Fruit fly (Drosophila melanogaster) whole organism, embryonic: Measurements from ENCODE around the gene Pxn.

Experiments
- Aef1 ChIP-seq: fragments of 200-800 bp; sonication (Bioruptor generic); IDR thresholded peaks from 3 replicates; pipeline ENCODE4 v1.3.6; 2022; ENCODE audit warnings: missing biosample characterization, missing genetic modification characterization
- Awh ChIP-seq: fragments of 200-800 bp; sonication (Bioruptor generic); IDR thresholded peaks from 2 replicates; pipeline ENCODE4, ENCODE4 v1.3.6; 2022; ENCODE audit warnings: missing biosample characterization, missing genetic modification characterization
- CG12299 ChIP-seq: fragments of 200-800 bp; sonication (Bioruptor generic); optimal IDR thresholded peaks from 2 replicates; lab custom pipeline; 2018; ENCODE audit warnings: missing biosample characterization, mild to moderate bottlenecking, missing genetic modification characterization
- CG13123 ChIP-seq: fragments of 200-800 bp; sonication (Bioruptor generic); optimal IDR thresholded peaks from 2 replicates; lab custom pipeline; 2016; ENCODE audit warnings: missing biosample characterization, missing genetic modification characterization
- CG13296 ChIP-seq: fragments of 200-800 bp; sonication (Bioruptor generic); optimal IDR thresholded peaks from 3 replicates; lab custom pipeline; 2018; ENCODE audit warnings: missing biosample characterization, mild to moderate bottlenecking, missing genetic modification characterization
- CG15601 ChIP-seq: fragments of 200-800 bp; sonication (Bioruptor generic); optimal IDR thresholded peaks from 3 replicates; lab custom pipeline; 2019; ENCODE audit warnings: missing biosample characterization, mild to moderate bottlenecking, missing genetic modification characterization, moderate library complexity
- CG1647 ChIP-seq: fragments of 200-800 bp; sonication (Bioruptor generic); optimal IDR thresholded peaks from 3 replicates; lab custom pipeline; 2016; ENCODE audit warnings: missing biosample characterization, missing genetic modification characterization
- CG1792 ChIP-seq: fragments of 200-800 bp; sonication (Bioruptor generic); optimal IDR thresholded peaks from 2 replicates; lab custom pipeline; 2016; ENCODE audit warnings: missing biosample characterization, missing genetic modification characterization
- CG18764 ChIP-seq: fragments of 200-800 bp; sonication (Bioruptor generic); optimal IDR thresholded peaks from 3 replicates; lab custom pipeline; 2016; ENCODE audit warnings: missing biosample characterization, missing genetic modification characterization
- CG2889 ChIP-seq: fragments of 200-800 bp; sonication (Bioruptor generic); IDR thresholded peaks from 3 replicates; pipeline ENCODE4 v1.3.6; 2022; ENCODE audit warnings: missing biosample characterization, missing genetic modification characterization
- CG4360 ChIP-seq: fragments of 200-800 bp; sonication (Bioruptor generic); IDR thresholded peaks from 2 replicates; pipeline ENCODE4 v1.3.6; 2022; ENCODE audit warnings: missing biosample characterization, missing genetic modification characterization
- CG8290 ChIP-seq, 3 experiments: fragments of 200-800 bp; sonication (Bioruptor generic); optimal IDR thresholded peaks; 2 replicates each; lab custom pipeline; 2016 to 2019; ENCODE audit warnings: missing biosample characterization in 3 of 3, missing genetic modification characterization in 3 of 3, mild to moderate bottlenecking in 2 of 3, moderate library complexity in 1 of 3
- CG8359 ChIP-seq: fragments of 200-800 bp; sonication (Bioruptor generic); optimal IDR thresholded peaks from 2 replicates; lab custom pipeline; 2017; ENCODE audit warnings: missing biosample characterization, mild to moderate bottlenecking, missing genetic modification characterization, borderline replicate concordance
- CG8478 ChIP-seq: fragments of >200 bp; optimal IDR thresholded peaks from 2 replicates; lab custom pipeline; 2018
- CG9215 ChIP-seq: fragments of 200-800 bp; sonication (Bioruptor generic); IDR thresholded peaks from 2 replicates; pipeline ENCODE4 v1.3.6; 2022; ENCODE audit warnings: missing biosample characterization, missing genetic modification characterization
- CG9609 ChIP-seq: fragments of 200-800 bp; sonication (Bioruptor generic); optimal IDR thresholded peaks from 3 replicates; lab custom pipeline; 2016; ENCODE audit warnings: missing biosample characterization, missing genetic modification characterization
- CG9797 ChIP-seq: fragments of 200-800 bp; sonication (Bioruptor generic); optimal IDR thresholded peaks from 3 replicates; lab custom pipeline; 2018; ENCODE audit warnings: missing biosample characterization, mild to moderate bottlenecking, missing genetic modification characterization
- D19B ChIP-seq: fragments of 200-800 bp; sonication (Bioruptor generic); optimal IDR thresholded peaks from 2 replicates; lab custom pipeline; 2017; ENCODE audit warnings: missing biosample characterization, mild to moderate bottlenecking, missing genetic modification characterization
- HLH54F ChIP-seq: fragments of 200-800 bp; sonication (Bioruptor generic); optimal IDR thresholded peaks from 3 replicates; lab custom pipeline; 2016; ENCODE audit warnings: missing biosample characterization, missing genetic modification characterization
- Hr51 ChIP-seq, 2 experiments: fragments of 200-800 bp; sonication (Bioruptor generic); optimal IDR thresholded peaks; 2 replicates in 1 of 2; 3 replicates in 1 of 2; lab custom pipeline; 2016 to 2018; ENCODE audit warnings: missing biosample characterization in 2 of 2, missing genetic modification characterization in 2 of 2, mild to moderate bottlenecking in 1 of 2, moderate library complexity in 1 of 2
- NC2α ChIP-seq: fragments of 200-800 bp; sonication (Bioruptor generic); optimal IDR thresholded peaks from 2 replicates; lab custom pipeline; 2016; ENCODE audit warnings: missing biosample characterization, missing genetic modification characterization
- Nf-YB ChIP-seq: fragments of 200-800 bp; sonication (Bioruptor generic); optimal IDR thresholded peaks from 3 replicates; lab custom pipeline; 2019; ENCODE audit warnings: missing biosample characterization, mild to moderate bottlenecking, missing genetic modification characterization, moderate library complexity
- PHDP ChIP-seq: fragments of 200-800 bp; sonication (Bioruptor generic); optimal IDR thresholded peaks from 3 replicates; lab custom pipeline; 2018; ENCODE audit warnings: missing biosample characterization, mild to moderate bottlenecking, missing genetic modification characterization, moderate library complexity
- Rx ChIP-seq: fragments of 200-800 bp; sonication (Bioruptor generic); IDR thresholded peaks from 2 replicates; pipeline ENCODE4 v1.3.6; 2022; ENCODE audit warnings: missing biosample characterization, missing genetic modification characterization
- bowl ChIP-seq: fragments of 200-800 bp; sonication (Bioruptor generic); IDR thresholded peaks from 2 replicates; pipeline ENCODE4 v1.3.6; 2022; ENCODE audit warnings: missing biosample characterization, missing genetic modification characterization
- chm ChIP-seq: fragments of 200-800 bp; sonication (Bioruptor generic); IDR thresholded peaks from 2 replicates; pipeline ENCODE4 v1.3.6; 2022; ENCODE audit warnings: missing biosample characterization, missing genetic modification characterization
- eyg ChIP-seq: fragments of 200-800 bp; sonication (Bioruptor generic); optimal IDR thresholded peaks from 3 replicates; lab custom pipeline; 2016; ENCODE audit warnings: missing biosample characterization, missing genetic modification characterization
- ftz-f1 ChIP-seq: fragments of 200-800 bp; sonication (Bioruptor generic); optimal IDR thresholded peaks from 2 replicates; lab custom pipeline; 2016; ENCODE audit warnings: missing biosample characterization, missing genetic modification characterization
- gcm ChIP-seq: fragments of 200-800 bp; sonication (Bioruptor generic); optimal IDR thresholded peaks from 2 replicates; lab custom pipeline; 2019; ENCODE audit warnings: missing biosample characterization, mild to moderate bottlenecking, missing genetic modification characterization, moderate library complexity
- gfzf ChIP-seq: fragments of 200-800 bp; sonication (Bioruptor generic); optimal IDR thresholded peaks from 2 replicates; lab custom pipeline; 2016; ENCODE audit warnings: missing biosample characterization, mild to moderate bottlenecking, missing genetic modification characterization, moderate library complexity
- gsb-n ChIP-seq: fragments of 200-800 bp; sonication (Bioruptor generic); optimal IDR thresholded peaks from 3 replicates; lab custom pipeline; 2018; ENCODE audit warnings: missing biosample characterization, mild to moderate bottlenecking, missing genetic modification characterization
- insv ChIP-seq, 2 experiments: fragments of 200-800 bp; sonication (Bioruptor generic); optimal IDR thresholded peaks; 3 replicates each; lab custom pipeline; 2016 to 2018; ENCODE audit warnings: missing biosample characterization in 2 of 2, missing genetic modification characterization in 2 of 2
- nom ChIP-seq: fragments of 200-800 bp; sonication (Bioruptor generic); optimal IDR thresholded peaks from 2 replicates; lab custom pipeline; 2017; ENCODE audit warnings: missing biosample characterization, missing genetic modification characterization, mild to moderate bottlenecking, moderate library complexity, missing genetic modification reagents
- odd ChIP-seq: fragments of 200-800 bp; sonication (Bioruptor generic); optimal IDR thresholded peaks from 2 replicates; lab custom pipeline; 2017; ENCODE audit warnings: missing biosample characterization, mild to moderate bottlenecking, missing genetic modification characterization
- pb ChIP-seq: fragments of 200-800 bp; sonication (Bioruptor generic); optimal IDR thresholded peaks from 3 replicates; lab custom pipeline; 2016; ENCODE audit warnings: missing biosample characterization, missing genetic modification characterization
- phol ChIP-seq: fragments of 200-800 bp; sonication (Bioruptor generic); optimal IDR thresholded peaks from 3 replicates; lab custom pipeline; 2018; ENCODE audit warnings: missing biosample characterization, mild to moderate bottlenecking, missing genetic modification characterization, moderate library complexity
- prd ChIP-seq, 3 experiments: fragments of >200 bp in 2 of 3; fragments of 200-800 bp in 1 of 3; sonication (Bioruptor generic) in 1 of 3; optimal IDR thresholded peaks in 2 of 3; IDR thresholded peaks in 1 of 3; 2 replicates in 2 of 3; 3 replicates in 1 of 3; pipeline versions ENCODE4 v1.3.6 to Lab custom; 2017 to 2022; ENCODE audit warnings: missing biosample characterization in 1 of 3, missing genetic modification characterization in 1 of 3
- psq ChIP-seq: fragments of 200-800 bp; sonication (Bioruptor generic); optimal IDR thresholded peaks from 2 replicates; lab custom pipeline; 2017; ENCODE audit warnings: missing biosample characterization, missing genetic modification characterization
- ro ChIP-seq: fragments of 200-800 bp; sonication (Bioruptor generic); IDR thresholded peaks from 2 replicates; pipeline ENCODE4 v1.3.6; 2022; ENCODE audit warnings: missing biosample characterization, missing genetic modification characterization
- seq ChIP-seq: fragments of 200-800 bp; sonication (Bioruptor generic); IDR thresholded peaks from 2 replicates; pipeline ENCODE4 v1.3.6; 2022; ENCODE audit warnings: missing biosample characterization, missing genetic modification characterization
- so ChIP-seq: fragments of 200-800 bp; sonication (Bioruptor generic); IDR thresholded peaks from 3 replicates; pipeline ENCODE4 v1.3.6; 2022; ENCODE audit warnings: missing biosample characterization, missing genetic modification characterization
- sug ChIP-seq: fragments of 200-800 bp; optimal IDR thresholded peaks from 2 replicates; lab custom pipeline; 2019; ENCODE audit warnings: missing biosample characterization, mild to moderate bottlenecking, missing genetic modification characterization, moderate library complexity
- ttk ChIP-seq: fragments of 200-800 bp; sonication (Bioruptor generic); IDR thresholded peaks from 2 replicates; pipeline ENCODE4 v2.1.2; 2022; ENCODE audit warnings: missing biosample characterization, missing genetic modification characterization
- tx ChIP-seq: fragments of 200-800 bp; sonication (Bioruptor generic); optimal IDR thresholded peaks from 2 replicates; lab custom pipeline; 2016; ENCODE audit warnings: missing biosample characterization, missing genetic modification characterization

Pxn gene

dm6 chr3L:2567050-2567609 lies 62.7 kb downstream of the Pxn start:
- TF ChIP-seq nom (GFP tag; lab: Kevin White, UChicago) (peak; percentile 78), ro (GFP tag; lab: Robert Waterston, UW) (no peak), Nf-YB (no peak), CG2889 (GFP tag; lab: Robert Waterston, UW) (0 out of 3 replicates have a peak, but pooled peaks have one; percentile 12), prd (optimal IDR thresholded peaks at IDR 0.05; lab: Kevin White, UChicago) (no peak), prd (GFP tag; IDR thresholded peaks at IDR 0.05; lab: Robert Waterston, UW) (no peak), insv (GFP tag; optimal IDR thresholded peaks at IDR 0.05; lab: Kevin White, UChicago) (no peak), CG8478 (lab: Kevin White, UChicago) (peak; percentile 67)

- no peak for TF ChIP-seq D19B (GFP tag; lab: Kevin White, UChicago)
- peak; percentile 3 for TF ChIP-seq ftz-f1
- TF ChIP-seq, all 482 proteins: peak for 1
Measured at dm6 chr3L:2566029-2566428, 63.8 kb downstream of the Pxn start.

dm6 chr3L:2555670-2556069 lies 74.2 kb downstream of the Pxn start:
- no peak for TF ChIP-seq NC2α (GFP tag; lab: Kevin White, UChicago)
- TF ChIP-seq so = no peak
- no peak for TF ChIP-seq Aef1 (GFP tag; lab: Robert Waterston, UW)

- peak; percentile 82 for TF ChIP-seq chm
- peak; percentile 15 for TF ChIP-seq PHDP (tag; lab: Kevin White, UChicago)
- TF ChIP-seq phol = no peak
- TF ChIP-seq CG13296 (GFP tag; lab: Kevin White, UChicago) = no peak
- no peak for TF ChIP-seq tx (GFP tag; lab: Kevin White, UChicago)
- TF ChIP-seq CG9215 (GFP tag; lab: Robert Waterston, UW) = no peak
- no peak for TF ChIP-seq CG4360 (GFP tag; lab: Robert Waterston, UW)
- TF ChIP-seq CG8290 (GFP tag; optimal IDR thresholded peaks at IDR 0.05; lab: Kevin White, UChicago) = no peak
- TF ChIP-seq CG8290 (tag; optimal IDR thresholded peaks at IDR 0.05; lab: Kevin White, UChicago) = no peak
- TF ChIP-seq CG18764 (GFP tag; lab: Kevin White, UChicago) = no peak
- no peak for TF ChIP-seq gcm (GFP tag; lab: Kevin White, UChicago)
- peak; percentile 46 for TF ChIP-seq CG15601 (tag; lab: Kevin White, UChicago)
- TF ChIP-seq eyg = no peak
- TF ChIP-seq Rx = no peak
- peak; percentile 82 for TF ChIP-seq CG9797 (GFP tag; lab: Kevin White, UChicago)
- peak; percentile 100 for TF ChIP-seq CG8359
- no peak for TF ChIP-seq gsb-n (tag; lab: Kevin White, UChicago)
- no peak for TF ChIP-seq CG1647
- TF ChIP-seq HLH54F = peak; percentile 16
- peak; percentile 1 for TF ChIP-seq CG1792 (GFP tag; lab: Kevin White, UChicago)
- no peak for TF ChIP-seq Hr51 (GFP tag; optimal IDR thresholded peaks at IDR 0.05; lab: Kevin White, UChicago)
- TF ChIP-seq gfzf (GFP tag; lab: Kevin White, UChicago) = peak; percentile 95
- no peak for TF ChIP-seq bowl (GFP tag; lab: Robert Waterston, UW)
- peak; percentile 38 for TF ChIP-seq CG12299 (tag; lab: Kevin White, UChicago)
- TF ChIP-seq odd (GFP tag; lab: Kevin White, UChicago) = no peak
- no peak for TF ChIP-seq CG13123 (GFP tag; lab: Kevin White, UChicago)
- peak; percentile 39 for TF ChIP-seq sug (tag; lab: Kevin White, UChicago)
- TF ChIP-seq pb (GFP tag; lab: Kevin White, UChicago) = no peak
- TF ChIP-seq CG9609 = no peak
- no peak for TF ChIP-seq ttk
- no peak for TF ChIP-seq Awh
- no peak for TF ChIP-seq psq (GFP tag; lab: Kevin White, UChicago)
- TF ChIP-seq seq (GFP tag; lab: Robert Waterston, UW) = no peak
Measured at dm6 chr3L:2554118-2554814, 75.6 kb downstream of the Pxn start, which contains the start of gene Spn. Gene Spn (minus strand): TSS chr3L:2554292.
